Worm (Caenorhabditis elegans) whole organism, young adult: ENCODE data around the gene F36G3.3.

Experiments used
- C17E4.6 ChIP-seq: fragments of 200-800 bp; sonication (Bioruptor generic); IDR thresholded peaks from 2 replicates; pipeline ENCODE4 v1.3.6; 2022; ENCODE audit warnings: missing genetic modification reagents, missing genetic modification characterization, missing compliant biosample characterization
- D2030.7 ChIP-seq: fragments of 200-800 bp; sonication (Bioruptor generic); IDR thresholded peaks from 2 replicates; pipeline ENCODE4 v1.3.6; 2022; ENCODE audit warnings: missing genetic modification reagents, missing genetic modification characterization, missing compliant biosample characterization
- F55B11.4 ChIP-seq: sonication (generic microtip); optimal IDR thresholded peaks from 2 replicates; lab custom pipeline; 2016; ENCODE audit warnings: missing compliant biosample characterization, missing genetic modification characterization, borderline replicate concordance; ENCODE audit not compliant: insufficient read depth
- T26A5.8 ChIP-seq: sonication (generic microtip); optimal IDR thresholded peaks from 2 replicates; lab custom pipeline; 2016; ENCODE audit warnings: missing genetic modification characterization, missing compliant biosample characterization
- athp-1 ChIP-seq: sonication (generic microtip); optimal IDR thresholded peaks from 2 replicates; lab custom pipeline; 2017; ENCODE audit warnings: mild to moderate bottlenecking, missing genetic modification characterization, missing compliant biosample characterization
- bed-1 ChIP-seq: fragments of 200-800 bp; sonication (Bioruptor generic); IDR thresholded peaks from 2 replicates; pipeline ENCODE4 v1.3.6; 2022; ENCODE audit warnings: missing genetic modification reagents, missing genetic modification characterization, missing compliant biosample characterization
- cebp-1 ChIP-seq, 2 experiments: fragments of 200-800 bp in 1 of 2; sonication (Bioruptor generic) in 1 of 2; sonication (generic microtip) in 1 of 2; IDR thresholded peaks in 1 of 2; optimal IDR thresholded peaks in 1 of 2; 2 replicates each; pipeline versions ENCODE4 v1.3.6 to Lab custom; 2017 to 2022; ENCODE audit warnings: missing compliant biosample characterization in 2 of 2, missing genetic modification characterization in 2 of 2, mild to moderate bottlenecking in 1 of 2, missing genetic modification reagents in 1 of 2, moderate library complexity in 1 of 2
- ceh-79 ChIP-seq: sonication (generic microtip); optimal IDR thresholded peaks from 2 replicates; lab custom pipeline; 2017; ENCODE audit warnings: mild to moderate bottlenecking, missing genetic modification characterization, missing compliant biosample characterization
- ceh-91 ChIP-seq: fragments of 200-800 bp; sonication (Bioruptor generic); IDR thresholded peaks from 2 replicates; pipeline ENCODE4 v1.3.6; 2022; ENCODE audit warnings: missing genetic modification reagents, missing genetic modification characterization, missing compliant biosample characterization
- die-1 ChIP-seq: sonication (generic microtip); optimal IDR thresholded peaks from 2 replicates; lab custom pipeline; 2016; ENCODE audit warnings: missing genotype, mild to moderate bottlenecking, missing genetic modification characterization, missing compliant biosample characterization
- dox-1 ChIP-seq: fragments of 200-800 bp; sonication (Bioruptor generic); IDR thresholded peaks from 2 replicates; pipeline ENCODE4 v1.3.6; 2022; ENCODE audit warnings: missing genetic modification reagents, missing genetic modification characterization, missing compliant biosample characterization
- dpff-1 ChIP-seq: sonication (generic microtip); optimal IDR thresholded peaks from 2 replicates; lab custom pipeline; 2017; ENCODE audit warnings: mild to moderate bottlenecking, missing genetic modification characterization, missing compliant biosample characterization
- efl-1 ChIP-seq: fragments of 150-350 bp; optimal IDR thresholded peaks from 2 replicates; lab custom pipeline; 2014; ENCODE audit warnings: missing biosample characterization, missing genetic modification reagents, missing genetic modification characterization
- egrh-3 ChIP-seq: fragments of 200-800 bp; sonication (Bioruptor generic); IDR thresholded peaks from 2 replicates; pipeline ENCODE4 v1.3.6; 2022; ENCODE audit warnings: missing genetic modification reagents, missing genetic modification characterization, missing compliant biosample characterization
- gei-17 ChIP-seq: fragments of 200-800 bp; sonication (Bioruptor generic); optimal IDR thresholded peaks from 2 replicates; lab custom pipeline; 2018; ENCODE audit warnings: mild to moderate bottlenecking, missing genetic modification characterization, missing compliant biosample characterization
- hmg-1.2 ChIP-seq: fragments of 200-800 bp; sonication (Bioruptor generic); IDR thresholded peaks from 2 replicates; pipeline ENCODE4 v1.3.6; 2022; ENCODE audit warnings: missing genetic modification reagents, missing genetic modification characterization, missing compliant biosample characterization
- hrde-1 ChIP-seq: sonication (generic microtip); optimal IDR thresholded peaks from 2 replicates; lab custom pipeline; 2016; ENCODE audit warnings: missing genetic modification characterization, mild to moderate bottlenecking, missing compliant biosample characterization, moderate library complexity, missing genotype, missing genetic modification reagents, borderline replicate concordance
- let-526 ChIP-seq: fragments of 200-800 bp; sonication (Bioruptor generic); IDR thresholded peaks from 2 replicates; pipeline ENCODE4 v1.3.6; 2022; ENCODE audit warnings: missing genetic modification reagents, missing genetic modification characterization, missing compliant biosample characterization
- madf-10 ChIP-seq: sonication (generic microtip); optimal IDR thresholded peaks from 2 replicates; lab custom pipeline; 2016; ENCODE audit warnings: mild to moderate bottlenecking, missing genetic modification characterization, missing compliant biosample characterization
- mcd-1 ChIP-seq: fragments of 200-800 bp; sonication (Bioruptor generic); IDR thresholded peaks from 2 replicates; pipeline ENCODE4 v1.3.6; 2022; ENCODE audit warnings: missing genetic modification reagents, missing genetic modification characterization, missing compliant biosample characterization
- mel-28 ChIP-seq: sonication (generic microtip); optimal IDR thresholded peaks from 2 replicates; lab custom pipeline; 2016; ENCODE audit warnings: borderline replicate concordance, mild to moderate bottlenecking, missing genetic modification characterization, missing compliant biosample characterization
- nfya-1 ChIP-seq: sonication (generic microtip); optimal IDR thresholded peaks from 2 replicates; lab custom pipeline; 2017; ENCODE audit warnings: antibody characterized with exemption, missing compliant biosample characterization, missing genetic modification characterization, borderline replicate concordance; ENCODE audit not compliant: insufficient read depth
- nhr-80 ChIP-seq: sonication (generic microtip); optimal IDR thresholded peaks from 2 replicates; lab custom pipeline; 2016; ENCODE audit warnings: missing genetic modification characterization, missing compliant biosample characterization
- repo-1 ChIP-seq: sonication (generic microtip); optimal IDR thresholded peaks from 2 replicates; lab custom pipeline; 2017; ENCODE audit warnings: mild to moderate bottlenecking, missing genetic modification characterization, missing compliant biosample characterization
- sdz-38 ChIP-seq: sonication (generic microtip); optimal IDR thresholded peaks from 2 replicates; lab custom pipeline; 2016; ENCODE audit warnings: missing genotype, missing genetic modification characterization, missing compliant biosample characterization
- snpc-1.3 ChIP-seq: sonication (generic microtip); optimal IDR thresholded peaks from 2 replicates; lab custom pipeline; 2017; ENCODE audit warnings: missing genetic modification characterization, mild to moderate bottlenecking, missing compliant biosample characterization, antibody characterized with exemption, moderate library complexity, missing genotype, missing genetic modification reagents; ENCODE audit not compliant: insufficient read depth
- snpc-4 ChIP-seq, 5 experiments: fragments of 150-350 bp in 1 of 5; sonication (generic microtip) in 4 of 5; optimal IDR thresholded peaks; 2 replicates each; lab custom pipeline; 2014 to 2018; ENCODE audit warnings: missing genetic modification characterization in 5 of 5, missing biosample characterization in 3 of 5, antibody characterized with exemption in 2 of 5, mild to moderate bottlenecking in 2 of 5, missing compliant biosample characterization in 2 of 5, missing genotype in 2 of 5, moderate library complexity in 2 of 5, missing genetic modification reagents in 1 of 5
- somi-1 ChIP-seq: fragments of 200-800 bp; sonication (Bioruptor generic); optimal IDR thresholded peaks from 2 replicates; lab custom pipeline; 2018; ENCODE audit warnings: mild to moderate bottlenecking, missing genetic modification characterization, missing compliant biosample characterization
- tbx-9 ChIP-seq: sonication (generic microtip); optimal IDR thresholded peaks from 2 replicates; lab custom pipeline; 2016; ENCODE audit warnings: borderline replicate concordance, missing genetic modification characterization, inconsistent platforms, missing compliant biosample characterization
- unc-62 ChIP-seq: fragments of 150-350 bp; optimal IDR thresholded peaks from 2 replicates; lab custom pipeline; 2014; ENCODE audit warnings: missing biosample characterization, missing genetic modification reagents, missing genetic modification characterization
- ztf-22 ChIP-seq: fragments of 200-800 bp; sonication (Bioruptor generic); optimal IDR thresholded peaks from 2 replicates; lab custom pipeline; 2018; ENCODE audit warnings: mild to moderate bottlenecking, missing genetic modification characterization, moderate library complexity, missing compliant biosample characterization
- ztf-25 ChIP-seq: fragments of 200-800 bp; sonication (Bioruptor generic); IDR thresholded peaks from 2 replicates; pipeline ENCODE4 v1.3.6; 2022; ENCODE audit warnings: missing genetic modification reagents, missing genetic modification characterization, missing compliant biosample characterization
- ztf-26 ChIP-seq: sonication (generic microtip); optimal IDR thresholded peaks from 2 replicates; lab custom pipeline; 2017; ENCODE audit warnings: missing genetic modification characterization, missing compliant biosample characterization
- ztf-28 ChIP-seq: fragments of 200-800 bp; sonication (Bioruptor generic); IDR thresholded peaks from 2 replicates; pipeline ENCODE4 v1.3.6; 2022; ENCODE audit warnings: missing genetic modification reagents, missing genetic modification characterization, missing compliant biosample characterization

Gene F36G3.3

ce11 chrX:9761266-9761665 is 37.4 kb upstream of the F36G3.3 start, which contains the start of gene T09B9.3 (continued):
- TF ChIP-seq snpc-4 (GFP tag; optimal IDR thresholded peaks at IDR 0.05; lab: Kevin White, UChicago) = no peak
- TF ChIP-seq snpc-4 (tag; optimal IDR thresholded peaks at IDR 0.05; lab: Kevin White, UChicago) = no peak
- no peak for TF ChIP-seq C17E4.6 (GFP tag; lab: Robert Waterston, UW)

ce11 chrX:9763903-9764302 is 34.7 kb upstream of the F36G3.3 start:
- no peak for TF ChIP-seq die-1 (tag; lab: Kevin White, UChicago)
- TF ChIP-seq ztf-22 (GFP tag; lab: Kevin White, UChicago) = no peak
- TF ChIP-seq bed-1 = no peak
- no peak for TF ChIP-seq madf-10 (tag; lab: Kevin White, UChicago)
- no peak for TF ChIP-seq ztf-25
- TF ChIP-seq T26A5.8 (tag; lab: Kevin White, UChicago) = no peak
- TF ChIP-seq efl-1 (GFP tag; lab: Kevin White, UChicago) = no peak
- TF ChIP-seq D2030.7 (GFP tag; lab: Robert Waterston, UW) = no peak
- no peak for TF ChIP-seq ceh-91
- TF ChIP-seq gei-17 (GFP tag; lab: Kevin White, UChicago) = no peak
- no peak for TF ChIP-seq repo-1
- no peak for TF ChIP-seq athp-1 (tag; lab: Kevin White, UChicago)
- no peak for TF ChIP-seq hmg-1.2 (GFP tag; lab: Robert Waterston, UW)
- TF ChIP-seq snpc-1.3 (tag; lab: Kevin White, UChicago) = no peak
- no peak for TF ChIP-seq mel-28 (tag; lab: Kevin White, UChicago)
- no peak for TF ChIP-seq somi-1 (GFP tag; lab: Kevin White, UChicago)

- no peak for TF ChIP-seq ztf-26
- no peak for TF ChIP-seq dox-1 (GFP tag; lab: Robert Waterston, UW)
- no peak for TF ChIP-seq hmg-1.2 (GFP tag; lab: Robert Waterston, UW)
- TF ChIP-seq let-526 (GFP tag; lab: Robert Waterston, UW) = no peak
- TF ChIP-seq sdz-38 = no peak
- TF ChIP-seq tbx-9 = no peak
- no peak for TF ChIP-seq cebp-1 (GFP tag; IDR thresholded peaks at IDR 0.05; lab: Robert Waterston, UW)
- no peak for TF ChIP-seq cebp-1 (tag; optimal IDR thresholded peaks at IDR 0.05; lab: Kevin White, UChicago)
- no peak for TF ChIP-seq unc-62 (GFP tag; lab: Kevin White, UChicago)
- no peak for TF ChIP-seq C17E4.6 (GFP tag; lab: Robert Waterston, UW)
- no peak for TF ChIP-seq ceh-79 (tag; lab: Kevin White, UChicago)
- TF ChIP-seq die-1 (tag; lab: Kevin White, UChicago) = no peak
These were observed 33.8 kb upstream of the F36G3.3 start, which contains the start of gene slc-17.9 for ce11 chrX:9764822-9765221. TSS of gene slc-17.9 (minus strand) at chrX:9764922.

- TF ChIP-seq ztf-22 (GFP tag; lab: Kevin White, UChicago) = no peak
- TF ChIP-seq madf-10 (tag; lab: Kevin White, UChicago) = no peak
- TF ChIP-seq nfya-1 (tag; lab: Kevin White, UChicago) = no peak
- TF ChIP-seq ztf-28 (GFP tag; lab: Robert Waterston, UW) = no peak
- TF ChIP-seq let-526 (GFP tag; lab: Robert Waterston, UW) = no peak
- TF ChIP-seq nhr-80 = peak; percentile 80
- TF ChIP-seq F55B11.4 (tag; lab: Kevin White, UChicago) = no peak
- TF ChIP-seq mcd-1 (GFP tag; lab: Robert Waterston, UW) = peak; percentile 87
- no peak for TF ChIP-seq dpff-1 (tag; lab: Kevin White, UChicago)
- TF ChIP-seq hrde-1 (tag; lab: Kevin White, UChicago) = no peak
- TF ChIP-seq egrh-3 (GFP tag; lab: Robert Waterston, UW) = no peak
These were observed 24.3 kb upstream of the F36G3.3 start, which contains the start of gene T09B9.4 for ce11 chrX:9774323-9774722. TSS of gene T09B9.4 (minus strand) at chrX:9774352.
